Fruit fly (Drosophila melanogaster) whole organism, embryonic: ENCODE measurements around the gene Os-C.

Source experiments
- BtbVII ChIP-seq: fragments of 200-800 bp; sonication (Bioruptor generic); optimal IDR thresholded peaks from 3 replicates; lab custom pipeline; 2017; ENCODE audit warnings: missing biosample characterization, mild to moderate bottlenecking, missing genetic modification characterization
- Bteb2 ChIP-seq: fragments of 200-800 bp; sonication (Bioruptor generic); optimal IDR thresholded peaks from 2 replicates; lab custom pipeline; 2016; ENCODE audit warnings: missing biosample characterization, missing genetic modification characterization
- CG10267 ChIP-seq: fragments of 200-800 bp; sonication (Bioruptor generic); optimal IDR thresholded peaks from 2 replicates; lab custom pipeline; 2018; ENCODE audit warnings: missing biosample characterization, mild to moderate bottlenecking, missing genetic modification characterization, moderate library complexity
- CG10462 ChIP-seq: fragments of 200-800 bp; sonication (Bioruptor generic); optimal IDR thresholded peaks from 2 replicates; lab custom pipeline; 2016; ENCODE audit warnings: missing biosample characterization, missing genetic modification characterization
- CG11085 ChIP-seq: fragments of 200-800 bp; sonication (Bioruptor generic); IDR thresholded peaks from 2 replicates; pipeline ENCODE4 v1.3.6; 2022; ENCODE audit warnings: missing biosample characterization, missing genetic modification characterization
- CG11247 ChIP-seq: fragments of 200-800 bp; sonication (Bioruptor generic); IDR thresholded peaks from 2 replicates; pipeline ENCODE4 v1.3.6; 2022; ENCODE audit warnings: missing biosample characterization, missing genetic modification characterization
- CG11696 ChIP-seq: fragments of 200-800 bp; sonication (Bioruptor generic); IDR thresholded peaks from 2 replicates; pipeline ENCODE4 v1.3.6; 2022; ENCODE audit warnings: missing biosample characterization, missing genetic modification characterization
- CG12236 ChIP-seq: fragments of 200-800 bp; sonication (Bioruptor generic); optimal IDR thresholded peaks from 2 replicates; lab custom pipeline; 2016; ENCODE audit warnings: missing biosample characterization, missing genetic modification characterization
- CG1233 ChIP-seq: fragments of 200-800 bp; sonication (Bioruptor generic); optimal IDR thresholded peaks from 4 replicates; lab custom pipeline; 2018; ENCODE audit warnings: missing biosample characterization, mild to moderate bottlenecking, missing genetic modification characterization
- CG12659 ChIP-seq: fragments of 200-800 bp; sonication (Bioruptor generic); optimal IDR thresholded peaks from 3 replicates; lab custom pipeline; 2017; ENCODE audit warnings: mild to moderate bottlenecking, missing biosample characterization, missing genetic modification reagents, missing genetic modification characterization
- CG13775 ChIP-seq: fragments of 200-800 bp; sonication (Bioruptor generic); optimal IDR thresholded peaks from 3 replicates; lab custom pipeline; 2017; ENCODE audit warnings: missing biosample characterization, mild to moderate bottlenecking, missing genetic modification characterization
- CG14050 ChIP-seq: fragments of 200-800 bp; sonication (Bioruptor generic); IDR thresholded peaks from 3 replicates; pipeline ENCODE4 v1.3.6; 2022; ENCODE audit warnings: missing biosample characterization, missing genetic modification characterization
- CG15073 ChIP-seq: fragments of 200-800 bp; sonication (Bioruptor generic); optimal IDR thresholded peaks from 2 replicates; lab custom pipeline; 2016; ENCODE audit warnings: missing biosample characterization, missing genetic modification characterization
- CG15479 ChIP-seq: fragments of 200-800 bp; sonication (Bioruptor generic); optimal IDR thresholded peaks from 3 replicates; lab custom pipeline; 2019; ENCODE audit warnings: missing biosample characterization, mild to moderate bottlenecking, missing genetic modification characterization, moderate library complexity
- CG17186 ChIP-seq: fragments of 200-800 bp; sonication (Bioruptor generic); optimal IDR thresholded peaks from 3 replicates; lab custom pipeline; 2017; ENCODE audit warnings: missing biosample characterization, missing genetic modification reagents, missing genetic modification characterization
- CG18262 ChIP-seq: fragments of 200-800 bp; optimal IDR thresholded peaks from 3 replicates; lab custom pipeline; 2019; ENCODE audit warnings: missing biosample characterization, mild to moderate bottlenecking, missing genetic modification characterization, moderate library complexity
- CG34224 ChIP-seq: fragments of 200-800 bp; sonication (Bioruptor generic); IDR thresholded peaks from 3 replicates; pipeline ENCODE4 v1.3.6; 2022; ENCODE audit warnings: missing biosample characterization, missing genetic modification characterization; ENCODE audit not compliant: partially characterized antibody
- CG6854 ChIP-seq: fragments of 200-800 bp; sonication (Bioruptor generic); optimal IDR thresholded peaks from 3 replicates; lab custom pipeline; 2017; ENCODE audit warnings: missing biosample characterization, mild to moderate bottlenecking, missing genetic modification characterization
- CG7556 ChIP-seq: fragments of 200-800 bp; sonication (Bioruptor generic); optimal IDR thresholded peaks from 2 replicates; lab custom pipeline; 2017; ENCODE audit warnings: missing biosample characterization, mild to moderate bottlenecking, missing genetic modification characterization
- CG9609 ChIP-seq: fragments of 200-800 bp; sonication (Bioruptor generic); optimal IDR thresholded peaks from 3 replicates; lab custom pipeline; 2016; ENCODE audit warnings: missing biosample characterization, missing genetic modification characterization
- CG9817 ChIP-seq: fragments of 200-800 bp; sonication (Bioruptor generic); optimal IDR thresholded peaks from 2 replicates; lab custom pipeline; 2018; ENCODE audit warnings: missing biosample characterization, mild to moderate bottlenecking, missing genetic modification characterization, moderate library complexity
- D ChIP-seq, 2 experiments: fragments of 200-800 bp in 1 of 2; fragments of >200 bp in 1 of 2; sonication (Bioruptor generic) in 1 of 2; optimal IDR thresholded peaks; 2 replicates in 1 of 2; 3 replicates in 1 of 2; lab custom pipeline; 2017; ENCODE audit warnings: mild to moderate bottlenecking in 1 of 2, missing biosample characterization in 1 of 2, missing genetic modification characterization in 1 of 2, missing genetic modification reagents in 1 of 2
- Drgx ChIP-seq: fragments of 200-800 bp; sonication (Bioruptor generic); IDR thresholded peaks from 2 replicates; pipeline ENCODE4 v1.3.6; 2022; ENCODE audit warnings: missing biosample characterization, missing genetic modification characterization
- Eip74EF ChIP-seq, 2 experiments: fragments of 200-800 bp in 1 of 2; fragments of >200 bp in 1 of 2; sonication (Bioruptor generic) in 1 of 2; optimal IDR thresholded peaks; 2 replicates each; lab custom pipeline; 2017 to 2019; ENCODE audit warnings: missing biosample characterization in 2 of 2, missing genetic modification characterization in 2 of 2, mild to moderate bottlenecking in 1 of 2, moderate library complexity in 1 of 2
- HLH4C ChIP-seq: fragments of 200-800 bp; sonication (Bioruptor generic); IDR thresholded peaks from 3 replicates; pipeline ENCODE4 v1.3.6; 2022; ENCODE audit warnings: missing biosample characterization, missing genetic modification characterization; ENCODE audit not compliant: partially characterized antibody
- Jarid2 ChIP-seq: fragments of 200-800 bp; sonication (Bioruptor generic); optimal IDR thresholded peaks from 3 replicates; lab custom pipeline; 2017; ENCODE audit warnings: mild to moderate bottlenecking, missing biosample characterization, missing genetic modification reagents, missing genetic modification characterization
- Lim3 ChIP-seq: fragments of 200-800 bp; sonication (Bioruptor generic); IDR thresholded peaks from 2 replicates; pipeline ENCODE4 v1.3.6; 2022; ENCODE audit warnings: missing biosample characterization, missing genetic modification characterization
- Mrtf ChIP-seq: fragments of 200-800 bp; sonication (Bioruptor generic); IDR thresholded peaks from 3 replicates; pipeline ENCODE4 v1.3.6; 2022; ENCODE audit warnings: missing biosample characterization, missing genetic modification characterization
- Opbp ChIP-seq: fragments of 200-800 bp; sonication (Bioruptor generic); IDR thresholded peaks from 3 replicates; pipeline ENCODE4 v1.3.6; 2022; ENCODE audit warnings: missing biosample characterization, missing genetic modification characterization; ENCODE audit not compliant: partially characterized antibody
- Usf ChIP-seq: fragments of 200-800 bp; sonication (Bioruptor generic); optimal IDR thresholded peaks from 2 replicates; lab custom pipeline; 2017; ENCODE audit warnings: missing genotype, missing biosample characterization, missing genetic modification characterization
- ac ChIP-seq: fragments of 200-800 bp; sonication (Bioruptor generic); optimal IDR thresholded peaks from 3 replicates; lab custom pipeline; 2017; ENCODE audit warnings: missing biosample characterization, mild to moderate bottlenecking, missing genetic modification characterization
- al ChIP-seq: fragments of 200-800 bp; sonication (Bioruptor generic); IDR thresholded peaks from 2 replicates; pipeline ENCODE4 v1.3.6; 2022; ENCODE audit warnings: missing biosample characterization, missing genetic modification characterization
- ash1 ChIP-seq: fragments of 200-800 bp; sonication (Bioruptor generic); optimal IDR thresholded peaks from 2 replicates; lab custom pipeline; 2018; ENCODE audit warnings: missing biosample characterization, mild to moderate bottlenecking, missing genetic modification characterization
- cato ChIP-seq: fragments of 200-800 bp; sonication (Bioruptor generic); optimal IDR thresholded peaks from 2 replicates; lab custom pipeline; 2016; ENCODE audit warnings: missing biosample characterization, missing genetic modification characterization, borderline replicate concordance
- cg ChIP-seq: fragments of 200-800 bp; sonication (Bioruptor generic); optimal IDR thresholded peaks from 3 replicates; lab custom pipeline; 2019; ENCODE audit warnings: missing biosample characterization, mild to moderate bottlenecking, missing genetic modification characterization, moderate library complexity
- chm ChIP-seq: fragments of 200-800 bp; sonication (Bioruptor generic); IDR thresholded peaks from 2 replicates; pipeline ENCODE4 v1.3.6; 2022; ENCODE audit warnings: missing biosample characterization, missing genetic modification characterization
- kni ChIP-seq: fragments of 200-800 bp; sonication (Bioruptor generic); optimal IDR thresholded peaks from 3 replicates; lab custom pipeline; 2017; ENCODE audit warnings: mild to moderate bottlenecking, missing biosample characterization, missing genetic modification reagents, missing genetic modification characterization
- knrl ChIP-seq: fragments of 200-800 bp; sonication (Bioruptor generic); IDR thresholded peaks from 3 replicates; pipeline ENCODE4 v1.3.6; 2022; ENCODE audit warnings: missing biosample characterization, missing genetic modification characterization; ENCODE audit not compliant: partially characterized antibody
- lab ChIP-seq: fragments of 200-800 bp; sonication (Bioruptor generic); optimal IDR thresholded peaks from 3 replicates; lab custom pipeline; 2017; ENCODE audit warnings: missing biosample characterization, missing genetic modification characterization, mild to moderate bottlenecking, moderate library complexity, missing genetic modification reagents
- lov ChIP-seq, 2 experiments: fragments of 200-800 bp in 1 of 2; fragments of >200 bp in 1 of 2; sonication (Bioruptor generic) in 1 of 2; IDR thresholded peaks in 1 of 2; optimal IDR thresholded peaks in 1 of 2; 2 replicates in 1 of 2; 3 replicates in 1 of 2; pipeline versions ENCODE4 v1.3.6 to Lab custom; 2017 to 2022; ENCODE audit warnings: missing biosample characterization in 1 of 2, missing genetic modification characterization in 1 of 2
- pan ChIP-seq, 4 experiments: fragments of >200 bp in 3 of 4; fragments of 200-800 bp in 1 of 4; sonication (Bioruptor generic) in 1 of 4; optimal IDR thresholded peaks in 3 of 4; IDR thresholded peaks in 1 of 4; 2 replicates each; pipeline versions ENCODE4 v1.3.6 to Lab custom; 2017 to 2022; ENCODE audit warnings: missing biosample characterization in 2 of 4, missing genetic modification characterization in 2 of 4, mixed read lengths in 1 of 4
- pho ChIP-seq: fragments of 200-800 bp; sonication (Bioruptor generic); optimal IDR thresholded peaks from 2 replicates; lab custom pipeline; 2016; ENCODE audit warnings: missing biosample characterization, missing genetic modification characterization
- sim ChIP-seq: fragments of 200-800 bp; sonication (Bioruptor generic); IDR thresholded peaks from 2 replicates; pipeline ENCODE4 v1.3.6; 2022; ENCODE audit warnings: missing biosample characterization, missing genetic modification characterization
- slp2 ChIP-seq: fragments of 200-800 bp; sonication (Bioruptor generic); optimal IDR thresholded peaks from 2 replicates; lab custom pipeline; 2016; ENCODE audit warnings: missing biosample characterization, missing genetic modification characterization
- tll ChIP-seq, 2 experiments: fragments of 200-800 bp in 1 of 2; fragments of >200 bp in 1 of 2; sonication (Bioruptor generic) in 1 of 2; optimal IDR thresholded peaks; 2 replicates each; lab custom pipeline; 2017 to 2019; ENCODE audit warnings: missing biosample characterization in 2 of 2, missing genetic modification characterization in 2 of 2, mild to moderate bottlenecking in 1 of 2, moderate library complexity in 1 of 2
- z ChIP-seq: fragments of 200-800 bp; sonication (Bioruptor generic); IDR thresholded peaks from 3 replicates; pipeline ENCODE4 v1.3.6; 2022; ENCODE audit warnings: missing biosample characterization, missing genetic modification characterization
- zfh1 ChIP-seq: fragments of 200-800 bp; sonication (Bioruptor generic); IDR thresholded peaks from 3 replicates; pipeline ENCODE4 v1.3.6; 2022; ENCODE audit warnings: missing biosample characterization, missing genetic modification characterization

The Os-C gene

DNA sequence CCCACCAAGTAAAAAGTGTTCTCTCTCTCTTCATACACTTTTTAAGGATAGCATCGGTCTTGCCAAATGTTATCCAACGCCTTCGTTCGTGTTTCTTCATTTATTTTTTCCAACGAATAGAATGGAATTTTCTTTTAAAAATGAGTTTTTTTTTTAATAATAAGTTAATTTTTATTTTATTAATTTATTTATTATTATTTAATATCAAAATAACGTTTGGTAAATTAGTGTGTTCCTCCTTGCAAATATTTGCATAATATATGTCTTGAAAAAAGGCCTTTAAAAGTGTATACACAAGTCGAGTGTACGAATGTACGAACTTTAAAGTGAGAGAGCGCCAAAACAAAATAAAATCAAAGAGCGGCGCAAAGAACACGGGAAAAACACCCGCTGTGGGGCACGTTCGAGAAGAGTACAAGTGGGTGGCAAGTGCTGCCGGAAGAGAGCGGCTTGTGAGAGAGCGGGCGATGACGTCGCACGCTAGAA is 48.5 kb downstream of the Os-C start (continued):
- no peak for TF ChIP-seq Opbp (GFP tag; lab: Robert Waterston, UW)
- peak; percentile 81 for TF ChIP-seq BtbVII (GFP tag; lab: Kevin White, UChicago)
- TF ChIP-seq pho (GFP tag; lab: Kevin White, UChicago) = peak; percentile 47
- peak; percentile 77 for TF ChIP-seq cato
- 0 out of 3 replicates have a peak, but pooled peaks have one; percentile 50 for TF ChIP-seq zfh1 (GFP tag; lab: Robert Waterston, UW)
- TF ChIP-seq Bteb2 (GFP tag; lab: Kevin White, UChicago) = peak; percentile 27
- peak; percentile 37 for TF ChIP-seq CG10462 (GFP tag; lab: Kevin White, UChicago)
- TF ChIP-seq HLH4C (GFP tag; lab: Robert Waterston, UW) = no peak
- peak; percentile 54; the same call in 1 of the 2 replicates for TF ChIP-seq chm
- peak; percentile 54 for TF ChIP-seq al (GFP tag; lab: Robert Waterston, UW)
- no peak for TF ChIP-seq ac (GFP tag; lab: Kevin White, UChicago)
- peak; percentile 86 for TF ChIP-seq lab (GFP tag; lab: Kevin White, UChicago)
- no peak for TF ChIP-seq z (GFP tag; lab: Robert Waterston, UW)
- TF ChIP-seq lov (optimal IDR thresholded peaks at IDR 0.05; lab: Kevin White, UChicago) = no peak
- TF ChIP-seq lov (GFP tag; IDR thresholded peaks at IDR 0.05; lab: Robert Waterston, UW) = no peak
- TF ChIP-seq CG18262 (tag; lab: Kevin White, UChicago) = peak; percentile 91
- 0 out of 3 replicates have a peak, but pooled peaks have one; percentile 54 for TF ChIP-seq Mrtf (GFP tag; lab: Robert Waterston, UW)
- TF ChIP-seq CG17186 (GFP tag; lab: Kevin White, UChicago) = no peak
- TF ChIP-seq CG9609 = peak; percentile 44
- TF ChIP-seq Lim3 (GFP tag; lab: Robert Waterston, UW) = no peak
- TF ChIP-seq CG11247 (GFP tag; lab: Robert Waterston, UW) = peak; percentile 48; the same call in 1 of the 2 replicates
- TF ChIP-seq CG10267 (tag; lab: Kevin White, UChicago) = peak; percentile 82
- TF ChIP-seq tll (GFP tag; optimal IDR thresholded peaks at IDR 0.05; lab: Kevin White, UChicago) = no peak
- peak; percentile 70 for TF ChIP-seq Usf
- TF ChIP-seq Jarid2 = peak; percentile 27
- no peak for TF ChIP-seq knrl
- TF ChIP-seq Eip74EF (GFP tag; optimal IDR thresholded peaks at IDR 0.05; lab: Kevin White, UChicago) = peak in 1 of 2 experiments; percentile 88
- TF ChIP-seq CG11085 (GFP tag; lab: Robert Waterston, UW) = no peak; the same call in 1 of the 2 replicates
- peak; percentile 98 for TF ChIP-seq CG7556 (GFP tag; lab: Kevin White, UChicago)
- TF ChIP-seq CG14050 (GFP tag; lab: Robert Waterston, UW) = peak; percentile 53; the same call in 1 of the 3 replicates
- TF ChIP-seq pan (optimal IDR thresholded peaks at IDR 0.05; lab: Kevin White, UChicago) = no peak
- peak in 1 of 2 experiments; percentile 75 for TF ChIP-seq pan (GFP tag; optimal IDR thresholded peaks at IDR 0.05 in 1 of 2, IDR thresholded peaks at IDR 0.05 in 1 of 2)
- peak; percentile 33 for TF ChIP-seq CG15073
- TF ChIP-seq CG11696 (GFP tag; lab: Robert Waterston, UW) = peak; percentile 35; the same call in 1 of the 2 replicates
- peak; percentile 65 for TF ChIP-seq Drgx (GFP tag; lab: Robert Waterston, UW)
- no peak for TF ChIP-seq kni
- no peak for TF ChIP-seq cg (GFP tag; lab: Kevin White, UChicago)
- TF ChIP-seq CG6854 (GFP tag; lab: Kevin White, UChicago) = peak; percentile 80
- peak; percentile 80 for TF ChIP-seq CG9817 (tag; lab: Kevin White, UChicago)
- no peak for TF ChIP-seq D (optimal IDR thresholded peaks at IDR 0.05; lab: Kevin White, UChicago)
- peak; percentile 82 for TF ChIP-seq D (GFP tag; optimal IDR thresholded peaks at IDR 0.05; lab: Kevin White, UChicago)
- TF ChIP-seq CG1233 (GFP tag; lab: Kevin White, UChicago) = peak; percentile 70
- peak; percentile 90 for TF ChIP-seq CG13775 (GFP tag; lab: Kevin White, UChicago)
- TF ChIP-seq CG15479 (GFP tag; lab: Kevin White, UChicago) = no peak
- TF ChIP-seq CG12659 (GFP tag; lab: Kevin White, UChicago) = peak; percentile 94
- no peak; the same call in 2 of the 3 replicates for TF ChIP-seq CG34224 (GFP tag; lab: Robert Waterston, UW)
- TF ChIP-seq slp2 (GFP tag; lab: Kevin White, UChicago) = no peak
- peak; percentile 26; the same call in 1 of the 2 replicates for TF ChIP-seq sim
- TF ChIP-seq CG12236 (GFP tag; lab: Kevin White, UChicago) = no peak
- no peak for TF ChIP-seq ash1 (GFP tag; lab: Kevin White, UChicago)
